Worm (Caenorhabditis elegans) whole organism, young adult: Measurements from ENCODE around the gene C34E10.12.

ENCODE experiments used
- B0035.1 ChIP-seq: sonication (generic microtip); optimal IDR thresholded peaks from 2 replicates; lab custom pipeline; 2016; ENCODE audit warnings: missing genetic modification characterization, mild to moderate bottlenecking, missing compliant biosample characterization, missing genotype, missing genetic modification reagents
- B0261.1 ChIP-seq: sonication (generic microtip); optimal IDR thresholded peaks from 2 replicates; lab custom pipeline; 2016; ENCODE audit warnings: mild to moderate bottlenecking, missing genetic modification characterization, moderate library complexity, missing compliant biosample characterization
- C06A6.2 ChIP-seq: fragments of 200-800 bp; sonication (Bioruptor generic); conservative IDR thresholded peaks from 2 replicates; pipeline ENCODE4 v1.3.6; 2022; ENCODE audit warnings: missing genetic modification characterization, missing compliant biosample characterization
- D2030.7 ChIP-seq: fragments of 200-800 bp; sonication (Bioruptor generic); IDR thresholded peaks from 2 replicates; pipeline ENCODE4 v1.3.6; 2022; ENCODE audit warnings: missing genetic modification reagents, missing genetic modification characterization, missing compliant biosample characterization
- F37B4.10 ChIP-seq: fragments of 200-800 bp; sonication (Bioruptor generic); IDR thresholded peaks from 2 replicates; pipeline ENCODE4 v1.3.6; 2022; ENCODE audit warnings: missing genetic modification characterization, missing compliant biosample characterization
- F52B5.7 ChIP-seq: sonication (generic microtip); optimal IDR thresholded peaks from 2 replicates; lab custom pipeline; 2016; ENCODE audit warnings: mild to moderate bottlenecking, missing genetic modification characterization, missing compliant biosample characterization
- F57A8.1 ChIP-seq: fragments of 200-800 bp; sonication (Bioruptor generic); optimal IDR thresholded peaks from 2 replicates; lab custom pipeline; 2018; ENCODE audit warnings: mild to moderate bottlenecking, missing genetic modification characterization, moderate library complexity, missing compliant biosample characterization
- Y53G8AR.9 ChIP-seq: fragments of 200-800 bp; sonication (Bioruptor generic); conservative IDR thresholded peaks from 2 replicates; pipeline ENCODE4 v1.3.6; 2022; ENCODE audit warnings: missing genetic modification reagents, missing genetic modification characterization, missing compliant biosample characterization
- Y56A3A.18 ChIP-seq: fragments of 200-800 bp; sonication (Bioruptor generic); IDR thresholded peaks from 2 replicates; pipeline ENCODE4 v1.3.6; 2022; ENCODE audit warnings: missing genetic modification reagents, missing genetic modification characterization, missing compliant biosample characterization
- ZK185.1 ChIP-seq: sonication (generic microtip); optimal IDR thresholded peaks from 2 replicates; lab custom pipeline; 2016; ENCODE audit warnings: mild to moderate bottlenecking, missing genetic modification characterization, missing compliant biosample characterization; ENCODE audit not compliant: poor library complexity, severe bottlenecking
- akir-1 ChIP-seq: fragments of 200-800 bp; sonication (Bioruptor generic); optimal IDR thresholded peaks from 2 replicates; lab custom pipeline; 2018; ENCODE audit warnings: mild to moderate bottlenecking, missing genetic modification characterization, moderate library complexity, missing compliant biosample characterization
- athp-1 ChIP-seq: sonication (generic microtip); optimal IDR thresholded peaks from 2 replicates; lab custom pipeline; 2017; ENCODE audit warnings: mild to moderate bottlenecking, missing genetic modification characterization, missing compliant biosample characterization
- attf-5 ChIP-seq: fragments of 200-800 bp; sonication (Bioruptor generic); optimal IDR thresholded peaks from 2 replicates; lab custom pipeline; 2018; ENCODE audit warnings: mild to moderate bottlenecking, missing genetic modification characterization, missing compliant biosample characterization
- bed-2 ChIP-seq: fragments of 200-800 bp; sonication (Bioruptor generic); IDR thresholded peaks from 2 replicates; pipeline ENCODE4 v1.3.6; 2022; ENCODE audit warnings: missing genetic modification reagents, missing genetic modification characterization, missing compliant biosample characterization
- ccch-3 ChIP-seq: fragments of 200-800 bp; sonication (Bioruptor generic); optimal IDR thresholded peaks from 2 replicates; lab custom pipeline; 2018; ENCODE audit warnings: mild to moderate bottlenecking, missing genetic modification characterization, missing compliant biosample characterization
- cebp-1 ChIP-seq, 2 experiments: fragments of 200-800 bp in 1 of 2; sonication (Bioruptor generic) in 1 of 2; sonication (generic microtip) in 1 of 2; IDR thresholded peaks in 1 of 2; optimal IDR thresholded peaks in 1 of 2; 2 replicates each; pipeline versions ENCODE4 v1.3.6 to Lab custom; 2017 to 2022; ENCODE audit warnings: missing compliant biosample characterization in 2 of 2, missing genetic modification characterization in 2 of 2, mild to moderate bottlenecking in 1 of 2, missing genetic modification reagents in 1 of 2, moderate library complexity in 1 of 2
- ceh-58 ChIP-seq: fragments of 200-800 bp; sonication (Bioruptor generic); IDR thresholded peaks from 2 replicates; pipeline ENCODE4 v1.3.6; 2022; ENCODE audit warnings: missing genetic modification characterization, missing compliant biosample characterization
- ceh-91 ChIP-seq: fragments of 200-800 bp; sonication (Bioruptor generic); IDR thresholded peaks from 2 replicates; pipeline ENCODE4 v1.3.6; 2022; ENCODE audit warnings: missing genetic modification reagents, missing genetic modification characterization, missing compliant biosample characterization
- dpl-1 ChIP-seq: fragments of 150-350 bp; optimal IDR thresholded peaks from 2 replicates; lab custom pipeline; 2014; ENCODE audit warnings: missing biosample characterization, missing genetic modification reagents, missing genetic modification characterization
- efl-1 ChIP-seq: fragments of 150-350 bp; optimal IDR thresholded peaks from 2 replicates; lab custom pipeline; 2014; ENCODE audit warnings: missing biosample characterization, missing genetic modification reagents, missing genetic modification characterization
- egl-18 ChIP-seq: fragments of 200-800 bp; sonication (Bioruptor generic); IDR thresholded peaks from 2 replicates; pipeline ENCODE4 v1.3.6; 2022; ENCODE audit warnings: missing genetic modification reagents, missing genetic modification characterization, missing compliant biosample characterization
- hmg-1.2 ChIP-seq: fragments of 200-800 bp; sonication (Bioruptor generic); IDR thresholded peaks from 2 replicates; pipeline ENCODE4 v1.3.6; 2022; ENCODE audit warnings: missing genetic modification reagents, missing genetic modification characterization, missing compliant biosample characterization
- hmg-20 ChIP-seq: fragments of 200-800 bp; sonication (Bioruptor generic); IDR thresholded peaks from 2 replicates; pipeline ENCODE4 v1.3.6; 2022; ENCODE audit warnings: missing genetic modification reagents, missing genetic modification characterization, missing compliant biosample characterization
- hsf-1 ChIP-seq: fragments of 200-800 bp; sonication (Bioruptor generic); IDR thresholded peaks from 2 replicates; pipeline ENCODE4 v1.3.6; 2022; ENCODE audit warnings: missing genetic modification reagents, missing genetic modification characterization, missing compliant biosample characterization
- lag-1 ChIP-seq: fragments of 200-800 bp; sonication (Bioruptor generic); IDR thresholded peaks from 2 replicates; pipeline ENCODE4 v1.3.6; 2022; ENCODE audit warnings: missing genetic modification reagents, missing genetic modification characterization, missing compliant biosample characterization
- lsl-1 ChIP-seq: fragments of 200-800 bp; sonication (Bioruptor generic); optimal IDR thresholded peaks from 2 replicates; lab custom pipeline; 2018; ENCODE audit warnings: mild to moderate bottlenecking, missing genetic modification characterization, moderate library complexity, missing compliant biosample characterization
- lsy-27 ChIP-seq: sonication (generic microtip); optimal IDR thresholded peaks from 2 replicates; lab custom pipeline; 2017; ENCODE audit warnings: missing genetic modification characterization, mild to moderate bottlenecking, missing compliant biosample characterization, antibody characterized with exemption, missing genotype, borderline replicate concordance; ENCODE audit not compliant: insufficient read depth
- madf-10 ChIP-seq: sonication (generic microtip); optimal IDR thresholded peaks from 2 replicates; lab custom pipeline; 2016; ENCODE audit warnings: mild to moderate bottlenecking, missing genetic modification characterization, missing compliant biosample characterization
- madf-3 ChIP-seq: fragments of 200-800 bp; sonication (Bioruptor generic); IDR thresholded peaks from 2 replicates; pipeline ENCODE4 v1.3.6; 2022; ENCODE audit warnings: missing genetic modification reagents, missing genetic modification characterization, missing compliant biosample characterization
- mel-28 ChIP-seq: sonication (generic microtip); optimal IDR thresholded peaks from 2 replicates; lab custom pipeline; 2016; ENCODE audit warnings: borderline replicate concordance, mild to moderate bottlenecking, missing genetic modification characterization, missing compliant biosample characterization
- nhr-179 ChIP-seq: sonication (generic microtip); optimal IDR thresholded peaks from 2 replicates; lab custom pipeline; 2016; ENCODE audit warnings: mild to moderate bottlenecking, missing genetic modification characterization, missing compliant biosample characterization
- nhr-80 ChIP-seq: sonication (generic microtip); optimal IDR thresholded peaks from 2 replicates; lab custom pipeline; 2016; ENCODE audit warnings: missing genetic modification characterization, missing compliant biosample characterization
- snpc-1.3 ChIP-seq: sonication (generic microtip); optimal IDR thresholded peaks from 2 replicates; lab custom pipeline; 2017; ENCODE audit warnings: missing genetic modification characterization, mild to moderate bottlenecking, missing compliant biosample characterization, antibody characterized with exemption, moderate library complexity, missing genotype, missing genetic modification reagents; ENCODE audit not compliant: insufficient read depth
- snpc-3.4 ChIP-seq: sonication (generic microtip); optimal IDR thresholded peaks from 2 replicates; lab custom pipeline; 2017; ENCODE audit warnings: missing genetic modification characterization, mild to moderate bottlenecking, missing compliant biosample characterization, antibody characterized with exemption, moderate library complexity, missing genotype, missing genetic modification reagents
- tbp1 ChIP-seq: fragments of 200-800 bp; sonication (Bioruptor generic); optimal IDR thresholded peaks from 2 replicates; lab custom pipeline; 2018; ENCODE audit warnings: mild to moderate bottlenecking, missing genetic modification characterization, missing compliant biosample characterization

The C34E10.12 gene

DNA sequence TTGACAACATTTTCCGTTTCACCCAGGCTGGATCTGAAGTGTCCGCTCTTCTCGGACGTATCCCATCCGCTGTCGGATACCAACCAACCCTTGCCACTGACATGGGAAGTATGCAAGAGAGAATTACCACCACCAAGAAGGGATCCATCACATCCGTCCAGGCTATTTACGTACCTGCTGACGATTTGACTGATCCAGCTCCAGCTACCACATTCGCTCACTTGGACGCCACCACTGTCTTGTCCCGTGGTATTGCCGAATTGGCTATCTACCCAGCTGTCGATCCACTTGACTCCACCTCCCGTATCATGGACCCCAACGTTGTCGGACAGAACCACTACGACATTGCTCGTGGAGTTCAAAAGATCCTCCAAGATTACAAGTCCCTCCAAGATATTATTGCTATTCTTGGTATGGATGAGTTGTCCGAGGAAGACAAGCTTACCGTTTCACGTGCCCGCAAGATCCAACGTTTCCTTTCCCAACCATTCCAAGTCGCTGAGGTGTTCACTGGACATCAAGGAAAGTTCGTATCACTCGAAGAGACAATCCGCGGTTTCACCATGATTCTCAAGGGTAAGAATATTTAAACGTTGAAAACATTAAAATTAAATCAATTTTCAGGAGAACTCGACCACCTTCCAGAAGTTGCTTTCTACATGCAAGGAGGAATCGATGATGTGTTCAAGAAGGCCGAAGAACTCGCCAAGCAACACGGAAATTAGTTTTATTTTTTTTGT, 2.0 kb upstream of the C34E10.12 start:
- TF ChIP-seq Y53G8AR.9 (GFP tag; lab: Robert Waterston, UW) (peak; percentile 34; the same call in 1 of the 2 replicates), bed-2 (GFP tag; lab: Robert Waterston, UW) (no peak), F37B4.10 (GFP tag; lab: Robert Waterston, UW) (0 out of 2 replicates have a peak, but pooled peaks have one; percentile 27), ceh-58 (0 out of 2 replicates have a peak, but pooled peaks have one; percentile 60), athp-1 (no peak), ZK185.1 (tag; lab: Kevin White, UChicago) (peak; percentile 4), Y56A3A.18 (GFP tag; lab: Robert Waterston, UW) (no peak), madf-3 (0 out of 2 replicates have a peak, but pooled peaks have one; percentile 28)

DNA sequence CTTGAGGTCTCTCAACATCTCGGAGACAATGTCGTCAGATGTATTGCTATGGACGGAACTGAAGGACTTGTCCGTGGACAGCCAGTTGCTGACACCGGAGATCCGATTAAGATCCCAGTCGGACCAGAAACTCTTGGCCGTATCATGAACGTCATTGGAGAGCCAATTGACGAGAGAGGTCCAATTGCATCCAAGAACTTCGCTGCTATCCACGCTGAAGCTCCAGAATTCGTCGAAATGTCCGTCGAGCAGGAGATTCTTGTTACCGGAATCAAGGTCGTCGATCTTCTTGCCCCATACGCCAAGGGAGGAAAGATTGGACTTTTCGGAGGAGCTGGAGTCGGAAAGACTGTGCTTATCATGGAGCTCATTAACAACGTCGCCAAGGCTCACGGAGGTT, 1.2 kb upstream of the C34E10.12 start:
- TF ChIP-seq F52B5.7 (tag; lab: Kevin White, UChicago): no peak

ce11 chrIII:5225321-5225720, 2.4 kb downstream of the C34E10.12 start, which contains the start of gene nex-1:
nex-1 (plus strand) TSS chrIII:5225621.
- peak; percentile 13 for TF ChIP-seq snpc-1.3
- no peak for TF ChIP-seq B0261.1 (tag; lab: Kevin White, UChicago)
- peak; percentile 10 for TF ChIP-seq efl-1 (GFP tag; lab: Kevin White, UChicago)
- peak; percentile 68 for TF ChIP-seq lsl-1
- no peak for TF ChIP-seq tbp1 (GFP tag; lab: Kevin White, UChicago)
- no peak for TF ChIP-seq hmg-1.2 (GFP tag; lab: Robert Waterston, UW)

ce11 chrIII:5224908-5225307, 2.8 kb downstream of the C34E10.12 start:
- TF ChIP-seq lsl-1: no peak
- no peak for TF ChIP-seq dpl-1
- TF ChIP-seq B0035.1 (tag; lab: Kevin White, UChicago): no peak
- peak; percentile 29 for TF ChIP-seq attf-5 (GFP tag; lab: Kevin White, UChicago)
- no peak for TF ChIP-seq lag-1
- no peak for TF ChIP-seq hsf-1
- no peak for TF ChIP-seq lsy-27 (tag; lab: Kevin White, UChicago)
- TF ChIP-seq snpc-3.4: no peak
- no peak for TF ChIP-seq madf-10
- peak; percentile 66 for TF ChIP-seq nhr-80 (tag; lab: Kevin White, UChicago)
- TF ChIP-seq hmg-20 (GFP tag; lab: Robert Waterston, UW): no peak
- TF ChIP-seq D2030.7 (GFP tag; lab: Robert Waterston, UW): no peak
- TF ChIP-seq ceh-91 (GFP tag; lab: Robert Waterston, UW): no peak
- no peak for TF ChIP-seq mel-28
- TF ChIP-seq snpc-1.3: no peak
- TF ChIP-seq egl-18 (GFP tag; lab: Robert Waterston, UW): no peak
- no peak for TF ChIP-seq nhr-179 (tag; lab: Kevin White, UChicago)
- no peak for TF ChIP-seq ccch-3 (GFP tag; lab: Kevin White, UChicago)
- no peak for TF ChIP-seq F57A8.1
- no peak for TF ChIP-seq C06A6.2 (GFP tag; lab: Robert Waterston, UW)
- TF ChIP-seq akir-1 (GFP tag; lab: Kevin White, UChicago): no peak
- peak; percentile 78 for TF ChIP-seq cebp-1 (GFP tag; IDR thresholded peaks at IDR 0.05; lab: Robert Waterston, UW)
- peak; percentile 88 for TF ChIP-seq cebp-1 (tag; optimal IDR thresholded peaks at IDR 0.05; lab: Kevin White, UChicago)
